In the genomic region with DNA sequence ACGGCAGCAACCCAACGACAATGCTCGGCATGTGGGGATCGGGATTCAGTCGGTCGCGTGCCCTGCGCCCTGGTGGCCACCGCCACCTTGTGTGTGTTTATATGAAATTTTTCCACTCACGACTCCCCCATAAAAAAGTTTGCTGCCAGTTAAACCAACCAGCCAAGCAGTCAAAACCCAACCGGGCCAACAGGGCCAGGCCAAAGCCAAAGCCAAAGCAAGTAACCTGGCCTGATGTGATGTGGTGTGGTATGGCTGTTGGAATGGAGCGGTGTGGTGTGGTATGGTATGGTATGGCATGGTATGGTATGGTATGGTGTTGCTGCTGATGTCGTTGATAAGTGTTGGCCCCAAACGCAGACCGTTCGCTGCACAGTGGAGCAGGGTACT, we compare ENCODE assay signal across 1 fruit fly cellular context.
TF ChIP-seq lines count a peak whose summit lies in the region.

No protein-coding gene starts in this region.

TF ChIP-seq in whole organism, embryonic, 481 proteins besides CTCF, POLR2A, EP300 and RAD21 (continued from another document):
- peak; percentile 36; the same call in 1 of the 3 replicates for TF ChIP-seq ken (GFP tag; IDR thresholded peaks at IDR 0.05; lab: Robert Waterston, UW)
- TF ChIP-seq NC2β (GFP tag; optimal IDR thresholded peaks at IDR 0.05; lab: Kevin White, UChicago), result no peak
- TF ChIP-seq bbx (GFP tag; IDR thresholded peaks at IDR 0.05; lab: Robert Waterston, UW; ENCODE audit: partially characterized antibody), result peak; percentile 7; the same call in 1 of the 2 replicates
- no peak for TF ChIP-seq CG10274 (GFP tag; optimal IDR thresholded peaks at IDR 0.05; lab: Kevin White, UChicago)
- 0 out of 2 replicates have a peak, but pooled peaks have one; percentile 35 for TF ChIP-seq Bgb (GFP tag; IDR thresholded peaks at IDR 0.05; lab: Robert Waterston, UW; ENCODE audit: partially characterized antibody)
- TF ChIP-seq CG4360 (GFP tag; IDR thresholded peaks at IDR 0.05; lab: Robert Waterston, UW), result peak; percentile 49; the same call in 1 of the 2 replicates
- peak; percentile 58; the same call in 1 of the 2 replicates for TF ChIP-seq Atf6 (GFP tag; IDR thresholded peaks at IDR 0.05; lab: Robert Waterston, UW)
- peak; percentile 24; the same call in 1 of the 3 replicates for TF ChIP-seq ci (GFP tag; IDR thresholded peaks at IDR 0.05; lab: Robert Waterston, UW)
- no peak for TF ChIP-seq Ravus (GFP tag; IDR thresholded peaks at IDR 0.05; lab: Robert Waterston, UW)
- peak; percentile 23; the same call in 1 of the 2 replicates for TF ChIP-seq CG13287 (GFP tag; IDR thresholded peaks at IDR 0.05; lab: Robert Waterston, UW; ENCODE audit: partially characterized antibody)
- TF ChIP-seq Deaf1 (tag; optimal IDR thresholded peaks at IDR 0.05; lab: Kevin White, UChicago), result peak; percentile 64
- no peak for TF ChIP-seq CG2889 (GFP tag; IDR thresholded peaks at IDR 0.05; lab: Robert Waterston, UW)
- TF ChIP-seq CG5180 (GFP tag; optimal IDR thresholded peaks at IDR 0.05; lab: Kevin White, UChicago), result peak; percentile 98
- TF ChIP-seq abd-A (tag; optimal IDR thresholded peaks at IDR 0.05; lab: Kevin White, UChicago), result peak; percentile 76
- TF ChIP-seq CG7987 (GFP tag; optimal IDR thresholded peaks at IDR 0.05; lab: Kevin White, UChicago), result peak; percentile 11
- no peak for TF ChIP-seq HLH3B (GFP tag; IDR thresholded peaks at IDR 0.05; lab: Robert Waterston, UW)
- no peak for TF ChIP-seq CG1529 (GFP tag; optimal IDR thresholded peaks at IDR 0.05; lab: Kevin White, UChicago)
- 0 out of 3 replicates have a peak, but pooled peaks have one; percentile 16 for TF ChIP-seq CG34224 (GFP tag; IDR thresholded peaks at IDR 0.05; lab: Robert Waterston, UW; ENCODE audit: partially characterized antibody)
- 0 out of 2 replicates have a peak, but pooled peaks have one; percentile 10 for TF ChIP-seq E2f1 (GFP tag; IDR thresholded peaks at IDR 0.05; lab: Robert Waterston, UW)
- no peak for TF ChIP-seq HLH4C (GFP tag; IDR thresholded peaks at IDR 0.05; lab: Robert Waterston, UW; ENCODE audit: partially characterized antibody)
- TF ChIP-seq CG13894 (tag; optimal IDR thresholded peaks at IDR 0.05; lab: Kevin White, UChicago), result peak; percentile 65
- peak; percentile 36 for TF ChIP-seq mirr (GFP tag; optimal IDR thresholded peaks at IDR 0.05; lab: Kevin White, UChicago)
- TF ChIP-seq CG17802 (tag; optimal IDR thresholded peaks at IDR 0.05; lab: Kevin White, UChicago), result peak; percentile 46
- no peak for TF ChIP-seq tna (GFP tag; IDR thresholded peaks at IDR 0.05; lab: Robert Waterston, UW; ENCODE audit: partially characterized antibody)
- no peak for TF ChIP-seq pho (GFP tag; optimal IDR thresholded peaks at IDR 0.05; lab: Kevin White, UChicago)
- 0 out of 2 replicates have a peak, but pooled peaks have one; percentile 21 for TF ChIP-seq CG6272 (GFP tag; IDR thresholded peaks at IDR 0.05; lab: Robert Waterston, UW)
- no peak for TF ChIP-seq CG1832 (GFP tag; optimal IDR thresholded peaks at IDR 0.05; lab: Kevin White, UChicago)
- no peak for TF ChIP-seq CG12299 (tag; optimal IDR thresholded peaks at IDR 0.05; lab: Kevin White, UChicago)
- no peak for TF ChIP-seq yki (optimal IDR thresholded peaks at IDR 0.05; lab: Kevin White, UChicago)
- TF ChIP-seq esg (GFP tag; conservative IDR thresholded peaks at IDR 0.05; lab: Robert Waterston, UW), result 0 out of 2 replicates have a peak, but pooled peaks have one; percentile 12
